Fruit fly (Drosophila melanogaster) whole organism, pupa: ENCODE data around the gene Adgf-A.
A peak's percentile ranks its signal among the peaks of the same experiment; 100 is the strongest.

Source experiments
- CG10348 ChIP-seq: fragments of 200-800 bp; sonication (Bioruptor generic); IDR thresholded peaks from 2 replicates; pipeline ENCODE4 v1.3.6; 2022; ENCODE audit warnings: missing biosample characterization, missing genetic modification characterization
- CG12605 ChIP-seq: fragments of 200-800 bp; sonication (Bioruptor generic); IDR thresholded peaks from 2 replicates; pipeline ENCODE4 v1.3.6; 2022; ENCODE audit warnings: missing biosample characterization, missing genetic modification characterization
- CG13204 ChIP-seq: fragments of 200-800 bp; sonication (Bioruptor generic); optimal IDR thresholded peaks from 2 replicates; lab custom pipeline; 2018; ENCODE audit warnings: missing biosample characterization, mild to moderate bottlenecking, missing genetic modification characterization, moderate library complexity
- CG14655 ChIP-seq: fragments of 200-800 bp; sonication (Bioruptor generic); optimal IDR thresholded peaks from 3 replicates; lab custom pipeline; 2017; ENCODE audit warnings: mild to moderate bottlenecking, missing biosample characterization, missing genetic modification reagents, missing genetic modification characterization
- CG15710 ChIP-seq: fragments of 200-800 bp; sonication (Bioruptor generic); optimal IDR thresholded peaks from 2 replicates; lab custom pipeline; 2018; ENCODE audit warnings: missing biosample characterization, mild to moderate bottlenecking, missing genetic modification characterization, moderate library complexity
- CG17806 ChIP-seq: fragments of 200-800 bp; sonication (Bioruptor generic); optimal IDR thresholded peaks from 2 replicates; lab custom pipeline; 2018; ENCODE audit warnings: missing biosample characterization, mild to moderate bottlenecking, missing genetic modification characterization, moderate library complexity
- CG32121 ChIP-seq: fragments of 200-800 bp; sonication (Bioruptor generic); IDR thresholded peaks from 2 replicates; pipeline ENCODE4 v1.3.6; 2022; ENCODE audit warnings: missing biosample characterization, missing genetic modification characterization
- CG34367 ChIP-seq: fragments of 200-800 bp; sonication (Bioruptor generic); optimal IDR thresholded peaks from 2 replicates; lab custom pipeline; 2018; ENCODE audit warnings: missing biosample characterization, mild to moderate bottlenecking, missing genetic modification characterization
- CG4496 ChIP-seq: fragments of 200-800 bp; sonication (Bioruptor generic); IDR thresholded peaks from 3 replicates; pipeline ENCODE4 v1.3.6; 2022; ENCODE audit warnings: missing biosample characterization, missing genetic modification characterization
- CG8159 ChIP-seq: fragments of 200-800 bp; sonication (Bioruptor generic); optimal IDR thresholded peaks from 3 replicates; lab custom pipeline; 2018; ENCODE audit warnings: missing biosample characterization, mild to moderate bottlenecking, missing genetic modification characterization, moderate library complexity
- CG8301 ChIP-seq: fragments of 200-800 bp; sonication (Bioruptor generic); optimal IDR thresholded peaks from 2 replicates; lab custom pipeline; 2018; ENCODE audit warnings: missing biosample characterization, mild to moderate bottlenecking, missing genetic modification characterization
- CG9948 ChIP-seq: fragments of 200-800 bp; sonication (Bioruptor generic); optimal IDR thresholded peaks from 2 replicates; lab custom pipeline; 2018; ENCODE audit warnings: missing biosample characterization, mild to moderate bottlenecking, missing genetic modification characterization, moderate library complexity
- D1 ChIP-seq: fragments of 200-800 bp; sonication (Bioruptor generic); optimal IDR thresholded peaks from 2 replicates; lab custom pipeline; 2018; ENCODE audit warnings: missing biosample characterization, mild to moderate bottlenecking, missing genetic modification characterization, moderate library complexity
- EcR ChIP-seq: fragments of 200-800 bp; sonication (Bioruptor generic); optimal IDR thresholded peaks from 3 replicates; lab custom pipeline; 2019; ENCODE audit warnings: missing biosample characterization, missing genetic modification characterization, mild to moderate bottlenecking, moderate library complexity, missing genetic modification reagents
- Ets98B ChIP-seq: fragments of 200-800 bp; sonication (Bioruptor generic); IDR thresholded peaks from 2 replicates; pipeline ENCODE4 v1.3.6; 2022; ENCODE audit warnings: missing biosample characterization, missing genetic modification characterization
- Pif1A ChIP-seq: fragments of 200-800 bp; sonication (Bioruptor generic); optimal IDR thresholded peaks from 3 replicates; lab custom pipeline; 2016; ENCODE audit warnings: missing biosample characterization, missing genetic modification characterization
- Pif1B ChIP-seq: fragments of 200-800 bp; sonication (Bioruptor generic); optimal IDR thresholded peaks from 3 replicates; lab custom pipeline; 2016; ENCODE audit warnings: missing biosample characterization, missing genetic modification characterization
- Snoo ChIP-seq: fragments of 200-800 bp; sonication (Bioruptor generic); optimal IDR thresholded peaks from 3 replicates; lab custom pipeline; 2017; ENCODE audit warnings: missing biosample characterization, mild to moderate bottlenecking, missing genetic modification characterization, inconsistent platforms
- fd96Ca ChIP-seq: fragments of 200-800 bp; sonication (Bioruptor generic); IDR thresholded peaks from 3 replicates; pipeline ENCODE4 v1.3.6; 2022; ENCODE audit warnings: missing biosample characterization, missing genetic modification characterization
- gl ChIP-seq: fragments of 200-800 bp; sonication (Bioruptor generic); optimal IDR thresholded peaks from 2 replicates; lab custom pipeline; 2018; ENCODE audit warnings: missing biosample characterization, mild to moderate bottlenecking, missing genetic modification characterization
- rn ChIP-seq: fragments of 200-800 bp; sonication (Bioruptor generic); IDR thresholded peaks from 2 replicates; pipeline ENCODE4 v1.3.6; 2022; ENCODE audit warnings: missing biosample characterization, missing genetic modification characterization

Gene Adgf-A

DNA sequence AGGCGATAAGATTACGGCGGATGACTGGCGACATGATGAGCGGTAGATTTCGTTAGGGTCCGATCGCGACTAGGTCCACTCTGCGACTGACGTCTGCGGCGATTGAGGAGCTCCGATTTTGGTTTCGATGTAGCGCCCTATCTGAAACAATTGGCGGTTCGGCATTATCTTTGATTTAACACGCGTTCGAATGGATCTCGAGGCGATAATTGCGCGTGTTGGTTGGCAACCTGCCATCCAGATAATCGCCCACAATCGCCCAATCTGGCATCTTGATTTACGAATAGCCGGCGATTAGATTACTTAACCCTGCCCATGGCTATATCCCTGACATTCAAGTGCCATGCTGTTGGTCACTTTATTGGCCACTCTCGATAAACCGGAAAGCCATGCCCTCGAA is 9.7 kb downstream of the Adgf-A start:
- no peak for TF ChIP-seq Snoo (tag; lab: Kevin White, UChicago)
- no peak for TF ChIP-seq CG8301 (tag; lab: Kevin White, UChicago)
- no peak for TF ChIP-seq D1 (tag; lab: Kevin White, UChicago)
- no peak for TF ChIP-seq CG34367
- TF ChIP-seq CG8159, result no peak
- TF ChIP-seq CG12605 (GFP tag; lab: Robert Waterston, UW), result no peak
- TF ChIP-seq fd96Ca (GFP tag; lab: Robert Waterston, UW), result no peak
- no peak for TF ChIP-seq CG10348
- TF ChIP-seq CG14655, result no peak
- no peak for TF ChIP-seq CG13204 (GFP tag; lab: Kevin White, UChicago)
- TF ChIP-seq Pif1A, result no peak

- no peak for TF ChIP-seq Pif1B (GFP tag; lab: Kevin White, UChicago)
- TF ChIP-seq Pif1A, result no peak
- TF ChIP-seq EcR (GFP tag; lab: Kevin White, UChicago), result no peak
- no peak for TF ChIP-seq CG15710
- TF ChIP-seq Snoo (tag; lab: Kevin White, UChicago), result no peak
- no peak for TF ChIP-seq CG10348
- TF ChIP-seq, all 21 proteins: peak for 0
Observed at dm6 chr3L:17750488-17750887, 13.5 kb downstream of the Adgf-A start, which contains the start of gene Adgf-B. Gene Adgf-B, minus strand, starts transcription at chr3L:17750588.

DNA sequence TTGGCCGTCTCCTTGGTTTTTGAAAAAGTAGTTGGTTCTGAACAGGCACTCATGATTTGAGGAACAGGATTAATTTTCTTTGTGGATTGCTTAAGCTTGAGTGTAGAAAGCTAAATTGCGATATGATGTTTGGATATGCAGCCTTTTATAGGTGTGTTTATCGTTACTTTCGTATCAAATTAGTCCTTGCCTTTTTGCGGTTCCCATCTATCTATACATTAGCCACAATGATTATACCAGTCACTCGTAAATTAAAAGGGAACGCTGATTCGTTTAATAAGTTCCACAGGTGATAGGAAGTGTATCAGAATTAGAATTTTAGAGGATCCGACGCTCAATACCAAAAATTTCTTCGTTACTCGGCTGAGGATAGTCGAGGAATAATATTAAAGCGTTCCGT is 17.2 kb downstream of the Adgf-A start, which contains the start of gene CG6034:
TSS of gene CG6034 (minus strand) at position 101 of the 400 bp plus-strand sequence.
- TF ChIP-seq CG32121, result no peak
- no peak for TF ChIP-seq CG8159
- TF ChIP-seq CG12605 (GFP tag; lab: Robert Waterston, UW), result no peak
- TF ChIP-seq CG34367, result no peak
- TF ChIP-seq CG8301 (tag; lab: Kevin White, UChicago), result no peak
- no peak for TF ChIP-seq fd96Ca (GFP tag; lab: Robert Waterston, UW)
- TF ChIP-seq CG17806 (tag; lab: Kevin White, UChicago), result no peak
- no peak for TF ChIP-seq Pif1B (GFP tag; lab: Kevin White, UChicago)
- TF ChIP-seq rn (GFP tag; lab: Robert Waterston, UW), result no peak
- TF ChIP-seq CG9948 (tag; lab: Kevin White, UChicago), result no peak

DNA sequence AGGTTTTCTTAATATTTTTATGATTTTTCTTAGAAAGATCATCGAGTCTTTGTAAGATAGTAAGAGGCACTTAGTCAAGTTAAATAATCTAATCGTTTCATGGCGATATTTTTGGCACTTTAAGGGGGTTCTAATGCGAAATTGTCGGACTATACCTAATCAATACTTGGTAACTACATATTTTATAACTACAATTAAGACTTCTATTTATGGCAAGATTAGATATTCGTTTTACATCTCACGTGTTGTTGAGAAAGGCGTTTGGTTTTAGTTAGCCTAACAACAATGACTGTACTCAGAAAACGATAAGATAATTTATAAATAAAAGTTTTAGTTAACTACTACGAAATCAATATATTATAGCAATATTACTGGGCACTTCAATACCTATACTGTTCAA is 21.4 kb downstream of the Adgf-A start:
- no peak for TF ChIP-seq CG8159
- no peak for TF ChIP-seq CG32121
- no peak for TF ChIP-seq CG15710
- TF ChIP-seq Snoo (tag; lab: Kevin White, UChicago), result no peak
- no peak for TF ChIP-seq Pif1B (GFP tag; lab: Kevin White, UChicago)
- no peak for TF ChIP-seq CG12605 (GFP tag; lab: Robert Waterston, UW)
- TF ChIP-seq CG17806 (tag; lab: Kevin White, UChicago), result no peak
- TF ChIP-seq D1 (tag; lab: Kevin White, UChicago), result no peak
- TF ChIP-seq CG9948 (tag; lab: Kevin White, UChicago), result no peak
- no peak for TF ChIP-seq fd96Ca (GFP tag; lab: Robert Waterston, UW)
- no peak for TF ChIP-seq Ets98B (GFP tag; lab: Robert Waterston, UW)
- no peak for TF ChIP-seq Pif1A
- no peak for TF ChIP-seq CG8301 (tag; lab: Kevin White, UChicago)
- no peak for TF ChIP-seq rn (GFP tag; lab: Robert Waterston, UW)
- no peak for TF ChIP-seq gl (tag; lab: Kevin White, UChicago)
- no peak for TF ChIP-seq CG14655
- no peak for TF ChIP-seq CG10348
- TF ChIP-seq CG4496, result no peak
- no peak for TF ChIP-seq EcR (GFP tag; lab: Kevin White, UChicago)
- no peak for TF ChIP-seq CG34367

DNA sequence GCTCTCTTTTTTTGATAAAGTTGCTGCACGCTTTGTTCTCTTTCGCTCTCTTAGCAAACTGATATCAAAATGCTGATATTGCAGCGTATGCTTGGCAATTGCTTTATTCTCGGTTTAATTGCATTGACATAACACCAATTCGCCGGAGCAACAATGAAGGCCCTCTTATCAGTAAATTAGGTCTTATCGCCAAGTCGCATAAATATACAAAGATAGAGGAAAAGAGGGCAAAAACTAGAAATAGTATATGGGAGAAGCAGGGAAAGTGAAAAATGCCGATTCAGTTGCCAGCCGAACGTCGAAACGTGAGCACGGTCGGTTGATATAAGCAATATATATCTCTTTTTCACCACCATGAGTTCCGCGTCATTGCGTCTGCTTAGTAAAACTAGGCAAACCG is 23.5 kb downstream of the Adgf-A start, which contains the start of gene CG7460:
TSS of gene CG7460 (plus strand) at position 70 of the 400 bp plus-strand sequence.
- TF ChIP-seq CG12605 (GFP tag; lab: Robert Waterston, UW) (no peak), CG32121 (0 out of 2 replicates have a peak, but pooled peaks have one; percentile 20)

- TF ChIP-seq CG10348 (no peak), Snoo (tag; lab: Kevin White, UChicago) (no peak), CG4496 (no peak), Ets98B (GFP tag; lab: Robert Waterston, UW) (no peak), rn (GFP tag; lab: Robert Waterston, UW) (no peak), CG15710 (no peak), CG17806 (tag; lab: Kevin White, UChicago) (no peak), gl (tag; lab: Kevin White, UChicago) (no peak), CG32121 (no peak), CG13204 (GFP tag; lab: Kevin White, UChicago) (no peak), Pif1A (no peak), CG12605 (GFP tag; lab: Robert Waterston, UW) (no peak), fd96Ca (GFP tag; lab: Robert Waterston, UW) (no peak), CG8301 (tag; lab: Kevin White, UChicago) (no peak), CG34367 (no peak), EcR (GFP tag; lab: Kevin White, UChicago) (no peak), D1 (tag; lab: Kevin White, UChicago) (no peak), CG9948 (tag; lab: Kevin White, UChicago) (no peak), CG14655 (no peak), CG8159 (no peak)
Observed at dm6 chr3L:17739627-17740026, 24.3 kb downstream of the Adgf-A start.

DNA sequence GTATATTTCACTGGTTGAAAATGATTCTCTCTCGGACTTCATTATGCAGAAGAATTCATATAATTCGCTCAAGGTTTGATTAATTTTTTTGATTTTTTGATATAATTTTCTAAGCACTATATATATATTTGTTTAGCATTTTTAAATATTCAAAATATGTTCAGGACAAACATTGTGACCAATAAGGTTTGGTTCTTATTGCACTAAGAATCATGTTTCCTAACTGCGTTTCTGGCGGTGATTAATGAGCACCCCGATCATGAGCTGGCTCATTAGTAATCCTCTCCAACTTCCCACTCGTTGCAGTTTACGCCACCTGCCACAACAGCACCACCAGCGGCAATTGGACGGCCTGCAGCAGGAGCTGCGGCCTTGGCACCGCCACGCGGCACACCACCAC is 34.7 kb downstream of the Adgf-A start, which contains the start of gene CG6052:
TSS of gene CG6052 (minus strand) at position 101 of the 400 bp plus-strand sequence.
- TF ChIP-seq fd96Ca (GFP tag; lab: Robert Waterston, UW), result no peak
